Worm (Caenorhabditis elegans) whole organism, young adult: ENCODE data around the gene T07A5.7.

Source experiments
- C06A6.2 ChIP-seq: fragments of 200-800 bp; sonication (Bioruptor generic); conservative IDR thresholded peaks from 2 replicates; pipeline ENCODE4 v1.3.6; 2022; ENCODE audit warnings: missing genetic modification characterization, missing compliant biosample characterization
- D2030.7 ChIP-seq: fragments of 200-800 bp; sonication (Bioruptor generic); IDR thresholded peaks from 2 replicates; pipeline ENCODE4 v1.3.6; 2022; ENCODE audit warnings: missing genetic modification reagents, missing genetic modification characterization, missing compliant biosample characterization
- K11D2.4 ChIP-seq: fragments of 200-800 bp; sonication (Bioruptor generic); IDR thresholded peaks from 2 replicates; pipeline ENCODE4 v1.3.6; 2022; ENCODE audit warnings: missing genetic modification reagents, missing genetic modification characterization, missing compliant biosample characterization
- Y56A3A.18 ChIP-seq: fragments of 200-800 bp; sonication (Bioruptor generic); IDR thresholded peaks from 2 replicates; pipeline ENCODE4 v1.3.6; 2022; ENCODE audit warnings: missing genetic modification reagents, missing genetic modification characterization, missing compliant biosample characterization
- Y67H2A.10 ChIP-seq: fragments of 200-800 bp; sonication (Bioruptor generic); conservative IDR thresholded peaks from 2 replicates; pipeline ENCODE4 v1.3.6; 2022; ENCODE audit warnings: missing genetic modification reagents, missing genetic modification characterization, missing compliant biosample characterization
- akir-1 ChIP-seq: fragments of 200-800 bp; sonication (Bioruptor generic); optimal IDR thresholded peaks from 2 replicates; lab custom pipeline; 2018; ENCODE audit warnings: mild to moderate bottlenecking, missing genetic modification characterization, moderate library complexity, missing compliant biosample characterization
- ama-1 ChIP-seq, 3 experiments: fragments of 150-350 bp in 1 of 3; sonication (generic microtip) in 2 of 3; optimal IDR thresholded peaks; 2 replicates each; lab custom pipeline; 2014 to 2018; ENCODE audit warnings: missing biosample characterization in 2 of 3, missing genetic modification characterization in 2 of 3, missing genetic modification reagents in 2 of 3
- aptf-3 ChIP-seq: fragments of 200-800 bp; sonication (Bioruptor generic); IDR thresholded peaks from 2 replicates; pipeline ENCODE4 v1.3.6; 2022; ENCODE audit warnings: missing genetic modification characterization, missing compliant biosample characterization
- atf-7 ChIP-seq: sonication (generic microtip); optimal IDR thresholded peaks from 2 replicates; lab custom pipeline; 2017; ENCODE audit warnings: mild to moderate bottlenecking, missing genetic modification characterization, missing compliant biosample characterization
- athp-1 ChIP-seq: sonication (generic microtip); optimal IDR thresholded peaks from 2 replicates; lab custom pipeline; 2017; ENCODE audit warnings: mild to moderate bottlenecking, missing genetic modification characterization, missing compliant biosample characterization
- attf-3 ChIP-seq: fragments of 200-800 bp; sonication (Bioruptor generic); conservative IDR thresholded peaks from 2 replicates; pipeline ENCODE4 v1.3.6; 2022; ENCODE audit warnings: missing genetic modification reagents, missing genetic modification characterization, missing compliant biosample characterization
- attf-5 ChIP-seq: fragments of 200-800 bp; sonication (Bioruptor generic); optimal IDR thresholded peaks from 2 replicates; lab custom pipeline; 2018; ENCODE audit warnings: mild to moderate bottlenecking, missing genetic modification characterization, missing compliant biosample characterization
- cebp-1 ChIP-seq, 2 experiments: fragments of 200-800 bp in 1 of 2; sonication (Bioruptor generic) in 1 of 2; sonication (generic microtip) in 1 of 2; IDR thresholded peaks in 1 of 2; optimal IDR thresholded peaks in 1 of 2; 2 replicates each; pipeline versions ENCODE4 v1.3.6 to Lab custom; 2017 to 2022; ENCODE audit warnings: missing compliant biosample characterization in 2 of 2, missing genetic modification characterization in 2 of 2, mild to moderate bottlenecking in 1 of 2, missing genetic modification reagents in 1 of 2, moderate library complexity in 1 of 2
- cebp-2 ChIP-seq: fragments of 200-800 bp; sonication (Bioruptor generic); IDR thresholded peaks from 2 replicates; pipeline ENCODE4 v1.3.6; 2022; ENCODE audit warnings: missing genetic modification characterization, missing compliant biosample characterization
- ceh-91 ChIP-seq: fragments of 200-800 bp; sonication (Bioruptor generic); IDR thresholded peaks from 2 replicates; pipeline ENCODE4 v1.3.6; 2022; ENCODE audit warnings: missing genetic modification reagents, missing genetic modification characterization, missing compliant biosample characterization
- chd-7 ChIP-seq: sonication (generic microtip); optimal IDR thresholded peaks from 2 replicates; lab custom pipeline; 2016; ENCODE audit warnings: mild to moderate bottlenecking, missing genetic modification characterization, moderate library complexity, missing compliant biosample characterization
- dox-1 ChIP-seq: fragments of 200-800 bp; sonication (Bioruptor generic); IDR thresholded peaks from 2 replicates; pipeline ENCODE4 v1.3.6; 2022; ENCODE audit warnings: missing genetic modification reagents, missing genetic modification characterization, missing compliant biosample characterization
- dpff-1 ChIP-seq: sonication (generic microtip); optimal IDR thresholded peaks from 2 replicates; lab custom pipeline; 2017; ENCODE audit warnings: mild to moderate bottlenecking, missing genetic modification characterization, missing compliant biosample characterization
- dpl-1 ChIP-seq: fragments of 150-350 bp; optimal IDR thresholded peaks from 2 replicates; lab custom pipeline; 2014; ENCODE audit warnings: missing biosample characterization, missing genetic modification reagents, missing genetic modification characterization
- efl-1 ChIP-seq: fragments of 150-350 bp; optimal IDR thresholded peaks from 2 replicates; lab custom pipeline; 2014; ENCODE audit warnings: missing biosample characterization, missing genetic modification reagents, missing genetic modification characterization
- egrh-3 ChIP-seq: fragments of 200-800 bp; sonication (Bioruptor generic); IDR thresholded peaks from 2 replicates; pipeline ENCODE4 v1.3.6; 2022; ENCODE audit warnings: missing genetic modification reagents, missing genetic modification characterization, missing compliant biosample characterization
- ekl-4 ChIP-seq: fragments of 200-800 bp; sonication (Bioruptor generic); IDR thresholded peaks from 2 replicates; pipeline ENCODE4 v1.3.6; 2022; ENCODE audit warnings: missing genetic modification reagents, missing genetic modification characterization, missing compliant biosample characterization
- ets-4 ChIP-seq: fragments of 200-800 bp; sonication (Bioruptor generic); optimal IDR thresholded peaks from 2 replicates; lab custom pipeline; 2018; ENCODE audit warnings: mild to moderate bottlenecking, missing genetic modification characterization, missing compliant biosample characterization
- gei-17 ChIP-seq: fragments of 200-800 bp; sonication (Bioruptor generic); optimal IDR thresholded peaks from 2 replicates; lab custom pipeline; 2018; ENCODE audit warnings: mild to moderate bottlenecking, missing genetic modification characterization, missing compliant biosample characterization
- hmg-20 ChIP-seq: fragments of 200-800 bp; sonication (Bioruptor generic); IDR thresholded peaks from 2 replicates; pipeline ENCODE4 v1.3.6; 2022; ENCODE audit warnings: missing genetic modification reagents, missing genetic modification characterization, missing compliant biosample characterization
- let-607 ChIP-seq, 2 experiments: fragments of 200-800 bp in 1 of 2; sonication (Bioruptor generic) in 1 of 2; sonication (generic microtip) in 1 of 2; optimal IDR thresholded peaks; 2 replicates each; lab custom pipeline; 2016 to 2018; ENCODE audit warnings: mild to moderate bottlenecking in 2 of 2, missing compliant biosample characterization in 2 of 2, missing genetic modification characterization in 2 of 2, moderate library complexity in 2 of 2, missing genotype in 1 of 2
- lin-26 ChIP-seq: fragments of 200-800 bp; sonication (Bioruptor generic); IDR thresholded peaks from 2 replicates; pipeline ENCODE4 v1.3.6; 2022; ENCODE audit warnings: missing genetic modification reagents, missing genetic modification characterization, missing compliant biosample characterization
- lin-35 ChIP-seq, 3 experiments: fragments of 150-350 bp in 2 of 3; sonication (generic microtip) in 1 of 3; optimal IDR thresholded peaks; 2 replicates each; lab custom pipeline; 2014 to 2018; ENCODE audit warnings: missing biosample characterization in 3 of 3, missing genetic modification characterization in 3 of 3, missing genetic modification reagents in 3 of 3
- lin-40 ChIP-seq: sonication (generic microtip); optimal IDR thresholded peaks from 2 replicates; lab custom pipeline; 2016; ENCODE audit warnings: missing genetic modification characterization, mild to moderate bottlenecking, missing compliant biosample characterization, missing genotype, missing genetic modification reagents
- lin-54 ChIP-seq: fragments of 200-800 bp; sonication (Bioruptor generic); optimal IDR thresholded peaks from 2 replicates; lab custom pipeline; 2018; ENCODE audit warnings: mild to moderate bottlenecking, missing genetic modification characterization, missing compliant biosample characterization
- madf-10 ChIP-seq: sonication (generic microtip); optimal IDR thresholded peaks from 2 replicates; lab custom pipeline; 2016; ENCODE audit warnings: mild to moderate bottlenecking, missing genetic modification characterization, missing compliant biosample characterization
- madf-8 ChIP-seq: fragments of 200-800 bp; sonication (Bioruptor generic); conservative IDR thresholded peaks from 2 replicates; pipeline ENCODE4 v1.3.6; 2022; ENCODE audit warnings: missing genetic modification reagents, missing genetic modification characterization, missing compliant biosample characterization
- mcd-1 ChIP-seq: fragments of 200-800 bp; sonication (Bioruptor generic); IDR thresholded peaks from 2 replicates; pipeline ENCODE4 v1.3.6; 2022; ENCODE audit warnings: missing genetic modification reagents, missing genetic modification characterization, missing compliant biosample characterization
- nfyb-1 ChIP-seq: fragments of 200-800 bp; sonication (Bioruptor generic); IDR thresholded peaks from 2 replicates; pipeline ENCODE4 v1.3.6; 2022; ENCODE audit warnings: missing genetic modification reagents, missing genetic modification characterization, missing compliant biosample characterization
- nhr-90 ChIP-seq: sonication (generic microtip); optimal IDR thresholded peaks from 2 replicates; lab custom pipeline; 2016; ENCODE audit warnings: missing genotype, mild to moderate bottlenecking, missing genetic modification characterization, missing compliant biosample characterization
- pha-4 ChIP-seq: fragments of 150-350 bp; sonication (generic microtip); optimal IDR thresholded peaks from 2 replicates; lab custom pipeline; 2014; ENCODE audit warnings: missing biosample characterization, missing genetic modification reagents, missing genetic modification characterization
- rec-8 ChIP-seq, 2 experiments: sonication (generic microtip); optimal IDR thresholded peaks; 2 replicates each; lab custom pipeline; 2016; ENCODE audit warnings: mild to moderate bottlenecking in 2 of 2, missing genetic modification characterization in 2 of 2, missing genetic modification reagents in 2 of 2, missing genotype in 2 of 2, missing biosample characterization in 1 of 2, missing compliant biosample characterization in 1 of 2, moderate library complexity in 1 of 2
- rpc-1 ChIP-seq, 2 experiments: fragments of 150-350 bp in 1 of 2; sonication (generic microtip) in 1 of 2; optimal IDR thresholded peaks; 2 replicates each; lab custom pipeline; 2014 to 2018; ENCODE audit warnings: missing biosample characterization in 1 of 2, missing genetic modification characterization in 1 of 2, missing genetic modification reagents in 1 of 2, missing genotype in 1 of 2
- somi-1 ChIP-seq: fragments of 200-800 bp; sonication (Bioruptor generic); optimal IDR thresholded peaks from 2 replicates; lab custom pipeline; 2018; ENCODE audit warnings: mild to moderate bottlenecking, missing genetic modification characterization, missing compliant biosample characterization
- sptf-2 ChIP-seq: fragments of 200-800 bp; sonication (Bioruptor generic); optimal IDR thresholded peaks from 2 replicates; lab custom pipeline; 2018; ENCODE audit warnings: mild to moderate bottlenecking, missing genetic modification characterization, missing compliant biosample characterization
- tlf-1 ChIP-seq: fragments of 200-800 bp; sonication (Bioruptor generic); optimal IDR thresholded peaks from 2 replicates; lab custom pipeline; 2018; ENCODE audit warnings: mild to moderate bottlenecking, missing genetic modification characterization, missing compliant biosample characterization
- zfh-2 ChIP-seq: fragments of 200-800 bp; sonication (Bioruptor generic); conservative IDR thresholded peaks from 2 replicates; pipeline ENCODE4 v1.3.6; 2022; ENCODE audit warnings: missing genetic modification reagents, missing genetic modification characterization, missing compliant biosample characterization
- ztf-18 ChIP-seq: sonication (generic microtip); optimal IDR thresholded peaks from 2 replicates; lab custom pipeline; 2016; ENCODE audit warnings: missing genotype, mild to moderate bottlenecking, missing genetic modification characterization, missing compliant biosample characterization
- ztf-22 ChIP-seq: fragments of 200-800 bp; sonication (Bioruptor generic); optimal IDR thresholded peaks from 2 replicates; lab custom pipeline; 2018; ENCODE audit warnings: mild to moderate bottlenecking, missing genetic modification characterization, moderate library complexity, missing compliant biosample characterization
- ztf-26 ChIP-seq: sonication (generic microtip); optimal IDR thresholded peaks from 2 replicates; lab custom pipeline; 2017; ENCODE audit warnings: missing genetic modification characterization, missing compliant biosample characterization
- ztf-3 ChIP-seq: fragments of 200-800 bp; sonication (Bioruptor generic); optimal IDR thresholded peaks from 2 replicates; lab custom pipeline; 2018; ENCODE audit warnings: mild to moderate bottlenecking, missing genetic modification characterization, missing compliant biosample characterization

The T07A5.7 gene

ce11 chrIII:10333961-10334542 lies 23.1 kb upstream of the T07A5.7 start, which contains the start of the genes jmjd-4 and mev-1 (continued):
- TF ChIP-seq ceh-91 = peak; percentile 53
- TF ChIP-seq dox-1 (GFP tag; lab: Robert Waterston, UW) = peak; percentile 94
- 0 out of 2 replicates have a peak, but pooled peaks have one; percentile 32 for TF ChIP-seq cebp-1 (GFP tag; IDR thresholded peaks at IDR 0.05; lab: Robert Waterston, UW)
- TF ChIP-seq cebp-1 (tag; optimal IDR thresholded peaks at IDR 0.05; lab: Kevin White, UChicago) = peak; percentile 89
- 0 out of 2 replicates have a peak, but pooled peaks have one; percentile 13 for TF ChIP-seq lin-26 (GFP tag; lab: Robert Waterston, UW)
- TF ChIP-seq sptf-2 (GFP tag; lab: Kevin White, UChicago) = no peak
- peak; percentile 85 for TF ChIP-seq ztf-26
- TF ChIP-seq madf-10 = peak; percentile 3
- peak; percentile 92 for TF ChIP-seq lin-54 (GFP tag; lab: Kevin White, UChicago)
- peak; percentile 98 for TF ChIP-seq ztf-18
- TF ChIP-seq athp-1 = peak; percentile 7
- TF ChIP-seq aptf-3 (GFP tag; lab: Robert Waterston, UW) = no peak
- no peak for TF ChIP-seq ama-1 (optimal IDR thresholded peaks at IDR 0.05; lab: Kevin White, UChicago)
- TF ChIP-seq ama-1 (GFP tag; optimal IDR thresholded peaks at IDR 0.05; lab: Kevin White, UChicago) = no peak
- TF ChIP-seq tlf-1 (GFP tag; lab: Kevin White, UChicago) = peak; percentile 82
- TF ChIP-seq cebp-2 (GFP tag; lab: Robert Waterston, UW) = no peak
- TF ChIP-seq madf-8 (GFP tag; lab: Robert Waterston, UW) = peak; percentile 77
- peak in 1 of 3 experiments; percentile 87 for TF ChIP-seq lin-35 (GFP tag; optimal IDR thresholded peaks at IDR 0.05; lab: Kevin White, UChicago)
- TF ChIP-seq lin-40 = peak; percentile 89
- peak; percentile 92 for TF ChIP-seq attf-5 (GFP tag; lab: Kevin White, UChicago)
- TF ChIP-seq pha-4 (tag; lab: Kevin White, UChicago) = peak; percentile 66
- peak; percentile 51 for TF ChIP-seq efl-1 (GFP tag; lab: Kevin White, UChicago)
- peak; percentile 61 for TF ChIP-seq atf-7 (tag; lab: Kevin White, UChicago)
- no peak for TF ChIP-seq attf-3
- no peak for TF ChIP-seq rpc-1 (optimal IDR thresholded peaks at IDR 0.05; lab: Kevin White, UChicago)
- no peak for TF ChIP-seq rpc-1 (tag; optimal IDR thresholded peaks at IDR 0.05; lab: Kevin White, UChicago)
- TF ChIP-seq rec-8 (tag; optimal IDR thresholded peaks at IDR 0.05; lab: Kevin White, UChicago) = no peak
- peak; percentile 84 for TF ChIP-seq zfh-2
- peak; percentile 58 for TF ChIP-seq ztf-22
- TF ChIP-seq hmg-20 (GFP tag; lab: Robert Waterston, UW) = peak; percentile 39; the same call in 1 of the 2 replicates
- TF ChIP-seq ets-4 (GFP tag; lab: Kevin White, UChicago) = peak; percentile 70
- TF ChIP-seq egrh-3 = no peak
- TF ChIP-seq Y56A3A.18 (GFP tag; lab: Robert Waterston, UW) = peak; percentile 58; the same call in 1 of the 2 replicates
- TF ChIP-seq nhr-90 (tag; lab: Kevin White, UChicago) = no peak
- peak; percentile 58 to 75 for TF ChIP-seq let-607 (tag; optimal IDR thresholded peaks at IDR 0.05; lab: Kevin White, UChicago)
- TF ChIP-seq chd-7 = peak; percentile 0
- TF ChIP-seq mcd-1 = peak; percentile 94
- peak; percentile 90 for TF ChIP-seq K11D2.4 (GFP tag; lab: Robert Waterston, UW)
- TF ChIP-seq ekl-4 = peak; percentile 80
- TF ChIP-seq D2030.7 (GFP tag; lab: Robert Waterston, UW) = peak; percentile 38
- no peak for TF ChIP-seq Y67H2A.10 (GFP tag; lab: Robert Waterston, UW)
- TF ChIP-seq gei-17 (GFP tag; lab: Kevin White, UChicago) = peak; percentile 53
- TF ChIP-seq somi-1 (GFP tag; lab: Kevin White, UChicago) = no peak
- TF ChIP-seq C06A6.2 = peak; percentile 70
- TF ChIP-seq dpff-1 (tag; lab: Kevin White, UChicago) = no peak
- TF ChIP-seq akir-1 (GFP tag; lab: Kevin White, UChicago) = no peak
- peak; percentile 71 for TF ChIP-seq dpl-1
- TF ChIP-seq nfyb-1 (GFP tag; lab: Robert Waterston, UW) = peak; percentile 84
- no peak for TF ChIP-seq ztf-3 (GFP tag; lab: Kevin White, UChicago)
